Worm (Caenorhabditis elegans): ENCODE results near the gene tbx-41.

tbx-41 gene

ce11 chrX:1864946-1865345 is at the start of gene tbx-41:
Gene tbx-41 (plus strand): TSS chrX:1865246.
- TF ChIP-seq unc-39 (tag; optimal IDR thresholded peaks at IDR 0.05) (no peak), peb-1 (tag; optimal IDR thresholded peaks at IDR 0.05) (no peak), sma-3 (GFP tag; optimal IDR thresholded peaks at IDR 0.05) (no peak), nhr-77 (tag; optimal IDR thresholded peaks at IDR 0.05) (no peak), aly-2 (tag; optimal IDR thresholded peaks at IDR 0.05) (no peak), ztf-11 (tag; optimal IDR thresholded peaks at IDR 0.05) (no peak), nhr-6 (tag; optimal IDR thresholded peaks at IDR 0.05) (no peak), F13H6.1 (tag; optimal IDR thresholded peaks at IDR 0.05) (no peak)

- TF ChIP-seq mdl-1 (tag; optimal IDR thresholded peaks at IDR 0.05), result no peak
- TF ChIP-seq sem-4 (tag; optimal IDR thresholded peaks at IDR 0.05), result no peak
- TF ChIP-seq Y55F3AM.14 (GFP tag; optimal IDR thresholded peaks at IDR 0.05), result no peak
- TF ChIP-seq nhr-25 (tag; optimal IDR thresholded peaks at IDR 0.05), result no peak
- TF ChIP-seq nhr-129 (tag; optimal IDR thresholded peaks at IDR 0.05), result no peak
Observed at ce11 chrX:1816106-1816505, 48.9 kb upstream of the tbx-41 start, which contains the start of gene C14E2.7. Gene C14E2.7 (plus strand): TSS chrX:1816406.

- TF ChIP-seq sma-3 (GFP tag; optimal IDR thresholded peaks at IDR 0.05) (no peak), skn-1 (tag; optimal IDR thresholded peaks at IDR 0.05) (no peak), mdl-1 (tag; optimal IDR thresholded peaks at IDR 0.05) (no peak), alr-1 (tag; optimal IDR thresholded peaks at IDR 0.05) (no peak), gmeb-1 (tag; optimal IDR thresholded peaks at IDR 0.05) (no peak), ceh-16 (tag; optimal IDR thresholded peaks at IDR 0.05) (no peak), nhr-77 (tag; optimal IDR thresholded peaks at IDR 0.05) (no peak), nhr-12 (tag; optimal IDR thresholded peaks at IDR 0.05) (no peak), dmd-4 (tag; optimal IDR thresholded peaks at IDR 0.05) (no peak), Y55F3AM.14 (GFP tag; optimal IDR thresholded peaks at IDR 0.05) (no peak), ztf-4 (tag; optimal IDR thresholded peaks at IDR 0.05) (no peak), nhr-129 (tag; optimal IDR thresholded peaks at IDR 0.05) (no peak), ceh-82 (tag; optimal IDR thresholded peaks at IDR 0.05) (no peak), nhr-237 (tag; optimal IDR thresholded peaks at IDR 0.05) (no peak), C34F6.9 (tag; optimal IDR thresholded peaks at IDR 0.05) (no peak), lin-11 (tag; optimal IDR thresholded peaks at IDR 0.05) (no peak), sem-4 (tag; optimal IDR thresholded peaks at IDR 0.05) (no peak), nhr-10 (tag; optimal IDR thresholded peaks at IDR 0.05) (no peak), nhr-6 (tag; optimal IDR thresholded peaks at IDR 0.05) (no peak), nhr-11 (tag; optimal IDR thresholded peaks at IDR 0.05) (no peak)
Observed at ce11 chrX:1821235-1821634, 43.8 kb upstream of the tbx-41 start, which contains the start of gene C14E2.4. Gene C14E2.4 (minus strand): TSS chrX:1821335.

ce11 chrX:1825290-1825832 is 39.7 kb upstream of the tbx-41 start, which contains the start of gene C14E2.5:
Gene C14E2.5 (minus strand): TSS chrX:1825340.
- no peak for TF ChIP-seq elt-1 (tag; optimal IDR thresholded peaks at IDR 0.05)
- no peak for TF ChIP-seq elt-3 (tag; optimal IDR thresholded peaks at IDR 0.05)

- no peak for TF ChIP-seq unc-55 (GFP tag; optimal IDR thresholded peaks at IDR 0.05)
Observed at ce11 chrX:1826166-1826565, 38.9 kb upstream of the tbx-41 start, which contains the start of gene C14E2.1. Gene C14E2.1 (plus strand): TSS chrX:1826466.

- TF ChIP-seq sem-4 (tag; optimal IDR thresholded peaks at IDR 0.05) (no peak), lin-11 (tag; optimal IDR thresholded peaks at IDR 0.05) (no peak), ama-1 (optimal IDR thresholded peaks at IDR 0.05) (no peak), dmd-4 (tag; optimal IDR thresholded peaks at IDR 0.05) (no peak)
Observed at ce11 chrX:1829937-1830336, 35.1 kb upstream of the tbx-41 start, which contains the start of gene C14E2.6. Gene C14E2.6 (minus strand): TSS chrX:1830037.

ce11 chrX:1830475-1830874 is 34.6 kb upstream of the tbx-41 start:
- TF ChIP-seq peb-1 (tag; optimal IDR thresholded peaks at IDR 0.05) (no peak), egl-27 (tag; optimal IDR thresholded peaks at IDR 0.05) (no peak), ZK546.5 (tag; optimal IDR thresholded peaks at IDR 0.05) (no peak), lin-39 (tag; optimal IDR thresholded peaks at IDR 0.05) (no peak), nhr-11 (tag; optimal IDR thresholded peaks at IDR 0.05) (no peak), blmp-1 (tag; optimal IDR thresholded peaks at IDR 0.05; ENCODE audit: insufficient read depth) (no peak), aly-2 (tag; optimal IDR thresholded peaks at IDR 0.05) (no peak), crh-2 (tag; optimal IDR thresholded peaks at IDR 0.05) (no peak), unc-55 (GFP tag; optimal IDR thresholded peaks at IDR 0.05) (no peak), skn-1 (tag; optimal IDR thresholded peaks at IDR 0.05) (no peak), ama-1 (optimal IDR thresholded peaks at IDR 0.05) (no peak), nhr-6 (tag; optimal IDR thresholded peaks at IDR 0.05) (no peak), C34F6.9 (tag; optimal IDR thresholded peaks at IDR 0.05) (no peak), nhr-23 (tag; optimal IDR thresholded peaks at IDR 0.05) (no peak), Y55F3AM.14 (GFP tag; optimal IDR thresholded peaks at IDR 0.05) (no peak), ceh-16 (tag; optimal IDR thresholded peaks at IDR 0.05) (no peak), gmeb-1 (tag; optimal IDR thresholded peaks at IDR 0.05) (no peak), lin-11 (tag; optimal IDR thresholded peaks at IDR 0.05) (no peak)
